Worm (Caenorhabditis elegans) whole organism, L4/young adult: Measurements from ENCODE around the gene atg-18.

ENCODE experiments used
- W03F9.2 ChIP-seq: fragments of 150-350 bp; optimal IDR thresholded peaks from 2 replicates; lab custom pipeline; 2014; ENCODE audit warnings: missing biosample characterization, missing genetic modification characterization
- dao-5 ChIP-seq: sonication (generic microtip); optimal IDR thresholded peaks from 2 replicates; lab custom pipeline; 2016; ENCODE audit warnings: missing genotype, missing genetic modification characterization, moderate library complexity, missing compliant biosample characterization
- him-1 ChIP-seq: sonication (generic microtip); optimal IDR thresholded peaks from 2 replicates; lab custom pipeline; 2016; ENCODE audit warnings: missing genotype, missing genetic modification reagents, missing genetic modification characterization, missing compliant biosample characterization

atg-18 gene

DNA sequence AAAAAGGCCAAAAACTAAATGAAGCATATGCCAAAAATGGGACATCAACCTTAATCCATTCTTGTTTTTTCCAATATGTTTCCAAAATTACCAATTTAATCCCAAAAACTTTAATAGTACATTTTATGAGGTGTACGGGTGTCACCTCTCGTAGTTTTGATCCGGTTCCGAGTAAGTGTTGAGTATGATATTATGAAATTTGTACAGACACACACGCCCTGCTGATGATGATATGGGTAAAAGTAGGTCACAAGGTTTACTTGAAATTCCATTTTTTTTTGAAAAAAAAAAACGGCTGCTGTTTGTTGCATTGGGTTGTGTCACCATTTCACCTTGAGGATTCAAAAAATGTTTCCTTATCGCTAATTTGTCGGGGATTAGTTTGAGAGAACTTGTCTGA lies 26.8 kb upstream of the atg-18 start:
- no peak for TF ChIP-seq W03F9.2 (tag; lab: Kevin White, UChicago)
- TF ChIP-seq him-1 (tag; lab: Kevin White, UChicago) = no peak
- no peak for TF ChIP-seq dao-5 (tag; lab: Kevin White, UChicago)

DNA sequence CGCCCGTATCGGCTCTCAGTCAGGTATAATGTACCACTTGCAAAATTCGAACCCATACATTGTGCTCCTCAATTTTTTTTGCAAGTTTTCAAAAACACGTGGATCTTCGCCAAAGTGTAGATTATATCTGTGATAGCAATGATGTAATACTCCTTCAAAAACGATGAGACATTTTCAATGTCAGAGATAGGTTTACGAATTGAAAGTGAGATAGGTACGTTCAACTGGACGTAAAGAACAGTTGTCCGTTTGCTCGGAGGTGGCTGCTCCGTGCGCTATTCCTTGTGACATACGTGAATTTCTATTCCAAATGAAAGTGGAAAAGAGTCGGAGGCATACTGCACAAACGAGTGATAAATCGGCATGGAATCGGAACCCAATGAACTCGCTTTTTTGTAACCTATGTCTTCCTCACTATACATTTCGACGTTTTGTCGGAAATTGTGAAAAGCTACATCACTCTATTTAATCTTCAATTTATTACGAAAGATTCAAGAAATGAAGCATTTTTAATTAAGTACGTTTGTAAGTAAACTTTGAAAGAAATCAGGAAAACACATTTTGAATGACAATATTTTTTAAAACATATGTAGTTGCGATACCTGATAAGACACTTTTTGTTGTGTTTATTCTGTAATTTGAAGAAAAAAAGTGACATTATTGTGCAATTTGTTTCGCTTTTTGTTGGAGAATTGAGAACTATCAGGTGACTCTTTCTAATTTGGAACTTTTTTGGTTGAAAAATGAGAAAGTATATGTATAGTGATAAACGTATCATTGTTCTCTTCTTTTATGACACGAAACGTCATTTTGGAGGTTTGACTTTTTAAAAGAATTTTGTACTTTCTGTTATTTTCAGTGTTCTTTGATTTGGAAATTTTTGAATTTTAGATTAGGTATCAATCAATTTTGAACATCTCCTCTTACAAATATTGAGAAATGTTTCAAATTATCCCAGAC lies 23.6 kb upstream of the atg-18 start:
- no peak for TF ChIP-seq W03F9.2 (tag; lab: Kevin White, UChicago)
- TF ChIP-seq dao-5 (tag; lab: Kevin White, UChicago) = no peak
- TF ChIP-seq him-1 (tag; lab: Kevin White, UChicago) = no peak

DNA sequence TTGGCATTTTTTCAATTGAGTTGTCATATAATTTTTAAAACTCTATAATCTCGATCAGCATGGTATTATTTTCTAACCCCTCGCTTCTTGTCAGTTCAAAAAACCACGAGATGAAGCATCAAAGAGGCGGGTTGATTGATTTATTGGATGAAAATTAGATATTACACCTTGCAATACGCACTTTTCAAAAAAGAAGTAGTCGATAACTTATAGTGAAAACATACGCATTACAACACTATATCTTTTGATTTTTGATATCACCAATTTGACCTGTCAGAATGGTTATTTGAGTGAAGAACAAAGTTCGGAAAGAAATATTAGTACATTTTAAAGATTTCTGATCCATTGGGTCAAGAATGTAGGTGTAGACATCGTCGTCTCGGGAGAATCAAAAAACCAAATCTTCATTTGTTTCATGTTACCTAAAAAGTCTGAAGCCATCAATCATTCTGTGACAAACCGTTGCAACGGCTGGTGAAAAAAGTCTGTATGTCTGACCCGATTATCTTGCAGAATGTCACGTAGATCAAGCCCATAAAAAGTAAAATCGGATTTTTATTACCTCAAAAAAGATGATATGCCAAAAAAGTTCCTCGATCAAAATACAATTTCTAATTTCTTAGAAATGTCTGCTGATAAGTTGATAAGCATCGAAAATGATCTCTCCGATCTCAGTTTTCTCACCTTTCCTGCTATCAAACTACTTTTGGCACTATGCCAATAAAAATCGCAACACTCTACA lies 22.1 kb upstream of the atg-18 start:
- TF ChIP-seq dao-5 (tag; lab: Kevin White, UChicago) (no peak), him-1 (tag; lab: Kevin White, UChicago) (no peak), W03F9.2 (tag; lab: Kevin White, UChicago) (no peak)

DNA sequence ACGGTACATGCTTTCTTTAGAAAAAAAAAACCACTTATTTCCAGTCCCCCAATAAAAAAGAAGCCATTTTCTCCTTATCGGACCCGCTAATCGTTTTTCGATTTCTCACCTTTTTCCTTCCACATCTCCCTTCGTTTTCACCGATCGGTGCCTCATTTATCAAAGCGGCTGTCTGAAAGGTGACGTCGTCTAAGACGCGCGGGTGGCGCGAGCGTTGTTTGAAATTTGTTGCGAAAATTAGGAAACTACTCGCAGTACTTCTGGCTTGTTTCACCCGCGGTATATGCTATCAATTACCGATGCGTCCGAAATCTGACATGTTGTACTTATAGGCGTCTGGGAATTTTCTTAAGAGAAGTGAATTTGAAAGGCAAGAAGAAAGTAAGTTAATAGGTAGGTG lies 21.1 kb upstream of the atg-18 start:
- TF ChIP-seq dao-5 (tag; lab: Kevin White, UChicago) (no peak), W03F9.2 (tag; lab: Kevin White, UChicago) (no peak), him-1 (tag; lab: Kevin White, UChicago) (no peak)

DNA sequence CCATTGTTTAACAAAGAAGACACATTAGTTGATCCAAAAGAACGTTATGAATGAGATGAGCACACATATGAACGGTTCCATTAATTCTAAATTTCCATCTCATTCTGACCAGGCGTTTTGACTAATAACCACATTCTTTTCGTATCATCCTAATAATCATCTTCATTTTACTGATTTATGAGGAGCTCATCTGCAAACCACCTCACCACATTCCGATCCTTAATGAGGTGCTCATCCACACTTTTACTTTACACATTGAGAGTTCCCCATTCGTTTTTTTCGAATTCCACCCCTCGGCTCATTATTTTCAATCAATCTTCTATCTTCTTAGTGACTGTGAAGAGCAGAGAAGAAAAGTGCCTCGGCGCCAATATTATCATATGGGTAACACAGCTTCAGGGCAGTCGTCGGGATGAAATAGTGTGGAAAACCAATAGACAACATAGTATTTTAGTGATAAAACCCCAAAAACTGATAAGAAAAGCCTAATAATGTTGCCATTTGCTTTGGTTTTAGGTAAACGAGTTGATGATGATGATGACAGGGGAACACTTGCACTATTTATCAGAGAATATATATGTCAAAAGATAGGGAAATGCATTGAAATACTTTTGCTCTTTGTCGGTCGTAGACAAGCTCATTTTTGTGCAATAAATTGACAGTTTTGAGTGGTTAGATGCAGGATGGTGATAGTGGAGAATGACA lies 20.0 kb upstream of the atg-18 start:
- TF ChIP-seq him-1 (tag; lab: Kevin White, UChicago) (no peak), W03F9.2 (tag; lab: Kevin White, UChicago) (peak; percentile 36)

DNA sequence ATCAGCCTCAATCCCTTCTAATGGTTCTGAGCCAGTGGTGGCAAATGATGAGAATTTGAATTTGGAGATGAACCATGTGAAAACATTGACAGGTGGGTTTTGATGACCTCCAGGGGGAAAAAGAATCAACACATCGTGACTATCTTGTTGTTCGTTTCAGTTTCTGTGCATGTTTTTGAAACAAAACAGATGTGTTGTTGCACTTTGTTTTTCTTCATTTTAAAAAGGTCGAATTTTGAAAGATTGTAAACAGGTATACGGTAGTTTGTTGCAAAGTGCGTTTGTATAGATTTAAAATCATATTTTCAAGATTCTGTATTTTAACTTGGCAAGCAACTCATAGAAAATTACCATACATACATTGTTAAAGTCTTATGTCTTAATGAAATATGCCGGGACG lies 19.2 kb upstream of the atg-18 start:
- TF ChIP-seq dao-5 (tag; lab: Kevin White, UChicago) (no peak), him-1 (tag; lab: Kevin White, UChicago) (no peak), W03F9.2 (tag; lab: Kevin White, UChicago) (no peak)

DNA sequence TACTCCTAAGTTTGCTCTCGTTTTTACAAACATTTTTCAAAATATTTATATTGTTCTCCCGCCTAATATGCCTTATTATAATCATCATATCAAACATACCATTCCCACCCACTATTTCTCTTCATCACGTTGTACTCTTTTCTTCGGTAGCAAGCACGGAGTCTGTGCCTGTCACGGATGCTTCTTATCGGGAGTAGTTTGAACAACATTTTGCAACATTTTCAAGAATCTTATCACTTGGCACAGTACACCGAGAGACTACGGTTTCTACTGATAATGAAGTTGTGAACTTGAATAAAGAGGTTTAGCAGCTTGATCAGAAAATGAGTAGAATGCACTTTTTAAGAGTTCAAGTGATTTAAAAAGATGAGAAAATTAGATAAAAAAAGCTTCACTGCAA lies 17.1 kb upstream of the atg-18 start:
- TF ChIP-seq dao-5 (tag; lab: Kevin White, UChicago) (no peak), him-1 (tag; lab: Kevin White, UChicago) (no peak), W03F9.2 (tag; lab: Kevin White, UChicago) (no peak)

DNA sequence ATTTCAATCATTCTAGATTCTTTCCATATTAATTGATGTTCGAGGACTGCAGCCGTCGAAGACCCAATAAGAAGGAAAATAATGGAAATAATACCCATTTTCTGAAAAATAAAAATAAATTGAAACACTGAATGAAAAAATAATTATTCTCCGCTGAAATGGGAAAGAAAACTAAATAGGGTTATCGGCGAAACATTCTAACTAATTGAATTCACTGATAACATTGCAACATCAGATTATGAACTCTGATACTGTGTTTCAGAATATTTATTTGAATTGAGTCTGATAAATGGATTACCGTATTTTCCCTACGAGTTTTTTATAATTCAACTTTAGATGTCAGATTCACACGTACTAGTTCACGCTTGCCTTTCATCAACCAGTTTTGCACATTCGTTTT lies 12.0 kb upstream of the atg-18 start, which contains the start of gene asp-13:
Gene asp-13 (minus strand): TSS at position 101 of the 400 bp plus-strand sequence.
- TF ChIP-seq dao-5 (tag; lab: Kevin White, UChicago) (no peak), W03F9.2 (tag; lab: Kevin White, UChicago) (no peak), him-1 (tag; lab: Kevin White, UChicago) (no peak)

DNA sequence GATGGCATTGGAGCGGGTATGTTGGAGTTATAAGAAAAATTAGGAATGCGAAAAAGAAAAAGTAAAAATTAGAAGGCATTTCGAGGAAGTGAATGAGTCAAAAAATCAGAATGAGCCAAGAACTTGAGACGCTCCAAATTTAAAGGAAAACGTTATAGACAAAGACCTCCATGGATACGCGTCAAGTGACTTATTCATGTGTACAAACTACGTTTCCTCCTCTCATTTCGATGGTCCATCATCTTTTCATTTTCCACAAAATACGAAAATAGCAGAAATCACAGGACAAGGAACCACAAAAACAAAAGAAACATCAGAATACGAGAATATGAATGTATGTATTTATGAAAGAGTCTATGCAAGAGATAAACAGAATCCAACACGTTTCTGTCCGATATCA lies 10.1 kb upstream of the atg-18 start, which contains the start of gene F28A12.3:
Gene F28A12.3 (minus strand): TSS at position 101 of the 400 bp plus-strand sequence.
- TF ChIP-seq him-1 (tag; lab: Kevin White, UChicago) (no peak), W03F9.2 (tag; lab: Kevin White, UChicago) (no peak), dao-5 (tag; lab: Kevin White, UChicago) (no peak)

DNA sequence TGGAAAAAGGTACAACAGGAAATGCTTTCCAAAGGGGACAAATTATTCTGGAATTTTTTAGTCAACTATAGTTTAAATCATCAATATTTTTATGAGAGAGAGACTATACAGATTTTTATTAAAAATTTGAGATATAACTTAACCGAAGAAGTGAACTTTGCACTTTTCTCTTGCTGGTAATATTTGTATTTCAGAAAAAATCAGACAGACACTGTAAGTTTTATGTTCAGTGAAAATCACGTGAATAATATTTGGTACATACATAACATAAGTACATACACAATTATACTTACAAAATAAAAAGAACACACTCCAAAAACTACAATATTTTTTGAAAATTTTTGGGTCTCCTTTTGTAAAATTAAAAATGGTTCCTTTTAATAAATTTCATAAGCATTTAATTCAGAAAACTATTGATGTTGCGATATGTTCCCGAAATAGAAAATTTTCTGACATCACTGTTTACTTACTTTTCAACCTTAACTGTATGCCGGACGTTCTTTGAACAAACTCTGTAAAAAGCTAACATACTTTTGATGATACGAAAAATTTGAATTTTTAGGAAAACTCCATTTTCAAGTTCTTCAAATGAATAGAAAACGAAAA lies 6.6 kb upstream of the atg-18 start, which contains the start of the genes F28A12.10 and acd-4:
Gene F28A12.10 (minus strand): TSS at position 101 of the 606 bp plus-strand sequence.
Gene acd-4 (plus strand): TSS at position 556 of the 606 bp plus-strand sequence.
- no peak for TF ChIP-seq him-1 (tag; lab: Kevin White, UChicago)
- no peak for TF ChIP-seq dao-5 (tag; lab: Kevin White, UChicago)
- no peak for TF ChIP-seq W03F9.2 (tag; lab: Kevin White, UChicago)

DNA sequence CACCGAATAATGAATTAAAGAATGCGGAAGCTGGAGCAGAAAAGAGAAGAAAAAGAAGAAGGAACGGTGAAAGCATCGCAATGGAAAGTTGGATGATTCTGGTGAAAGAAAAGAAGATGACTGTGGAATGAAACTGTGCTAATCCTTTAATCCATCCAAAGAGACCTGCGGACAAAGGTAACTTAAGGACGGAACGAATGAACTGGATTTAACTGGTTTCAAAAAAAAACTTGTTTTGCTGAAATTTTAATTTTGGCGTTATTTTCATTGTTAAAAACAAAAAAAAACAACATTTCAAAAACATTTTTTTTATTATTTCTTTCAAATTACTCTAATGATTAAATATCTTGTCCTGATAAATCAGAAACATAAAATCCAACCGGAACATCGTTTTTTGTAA lies 5.8 kb upstream of the atg-18 start, which contains the start of gene grl-12:
Gene grl-12 (minus strand): TSS at position 101 of the 400 bp plus-strand sequence.
- TF ChIP-seq dao-5 (tag; lab: Kevin White, UChicago) (no peak), W03F9.2 (tag; lab: Kevin White, UChicago) (no peak), him-1 (tag; lab: Kevin White, UChicago) (no peak)

DNA sequence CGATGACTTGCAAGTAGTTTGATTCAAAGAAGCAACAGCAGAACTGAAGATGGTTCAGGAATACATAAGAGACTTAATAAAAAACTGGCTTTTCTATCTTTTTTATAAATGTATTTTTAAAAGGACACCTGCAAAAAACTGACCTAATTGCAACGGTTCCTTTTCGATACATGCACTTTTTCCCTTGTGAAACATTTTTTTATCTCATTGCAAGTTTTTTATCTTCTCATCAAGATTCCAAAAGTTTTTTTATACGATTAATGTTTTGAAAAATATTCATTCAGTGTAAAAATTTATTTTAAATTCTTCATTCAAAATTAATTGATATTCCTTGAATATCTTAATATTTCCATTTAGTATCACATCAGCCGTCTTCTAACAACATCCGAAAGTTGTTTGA lies 4.4 kb upstream of the atg-18 start, which contains the start of gene oac-29:
Gene oac-29 (minus strand): TSS at position 101 of the 400 bp plus-strand sequence.
- no peak for TF ChIP-seq W03F9.2 (tag; lab: Kevin White, UChicago)
- no peak for TF ChIP-seq him-1 (tag; lab: Kevin White, UChicago)
- TF ChIP-seq dao-5 (tag; lab: Kevin White, UChicago) = no peak
